Worm (Caenorhabditis elegans) whole organism, L4/young adult: ENCODE data around the gene kin-24.

ENCODE experiments used
- W03F9.2 ChIP-seq: fragments of 150-350 bp; optimal IDR thresholded peaks from 2 replicates; lab custom pipeline; 2014; ENCODE audit warnings: missing biosample characterization, missing genetic modification characterization
- dao-5 ChIP-seq: sonication (generic microtip); optimal IDR thresholded peaks from 2 replicates; lab custom pipeline; 2016; ENCODE audit warnings: missing genotype, missing genetic modification characterization, moderate library complexity, missing compliant biosample characterization
- him-1 ChIP-seq: sonication (generic microtip); optimal IDR thresholded peaks from 2 replicates; lab custom pipeline; 2016; ENCODE audit warnings: missing genotype, missing genetic modification reagents, missing genetic modification characterization, missing compliant biosample characterization

Gene kin-24

DNA sequence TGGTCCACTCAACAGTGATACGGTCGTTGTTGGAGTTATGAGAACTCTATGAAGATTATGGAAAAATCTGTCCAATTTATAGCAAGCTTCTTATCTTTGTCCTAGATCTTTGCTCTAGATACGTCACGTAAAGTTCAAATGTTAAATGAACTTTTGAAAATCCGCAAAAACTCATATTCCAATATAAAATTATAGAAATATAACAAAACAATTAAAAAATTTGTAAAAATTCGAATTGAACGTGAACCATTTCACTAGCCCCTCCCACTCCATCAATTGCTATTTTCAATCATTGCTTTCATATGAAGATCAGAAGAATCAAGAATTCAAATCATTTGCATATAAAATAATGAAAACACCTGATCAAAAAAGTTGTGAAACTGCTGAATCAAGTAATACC is 8.3 kb downstream of the kin-24 start, which contains the start of gene kin-21:
Gene kin-21, plus strand, starts transcription at position 301 of the 400 bp plus-strand sequence.
- TF ChIP-seq him-1 (no peak), dao-5 (no peak), W03F9.2 (tag; lab: Kevin White, UChicago) (no peak)

DNA sequence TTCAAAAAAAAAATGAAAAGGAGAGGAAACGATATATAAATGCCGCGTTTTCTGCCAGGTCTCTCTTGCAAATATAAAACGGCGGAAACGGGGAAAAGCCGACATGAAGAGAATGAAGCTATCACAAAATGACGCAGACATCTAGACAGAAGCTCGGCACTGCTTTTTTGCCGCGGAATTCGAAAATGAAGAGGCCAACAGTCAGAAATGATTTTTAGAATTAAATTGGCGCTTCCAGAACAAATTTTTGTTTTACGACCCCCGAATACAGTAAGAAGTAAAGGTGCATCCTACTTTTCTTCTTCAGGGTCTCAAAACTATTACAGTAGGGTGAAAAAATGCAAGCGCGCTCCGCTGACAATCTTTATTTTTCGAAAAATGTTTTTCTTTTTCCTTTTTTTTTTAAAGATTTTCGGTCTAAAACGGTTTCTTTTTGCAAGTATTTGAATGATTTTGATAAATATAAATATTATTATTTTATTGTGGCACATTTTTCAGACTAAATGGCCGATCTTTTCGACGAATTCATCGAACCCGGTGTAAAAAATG is 15.6 kb downstream of the kin-24 start, which contains the start of gene mtr-4:
Gene mtr-4, plus strand, starts transcription at position 499 of the 549 bp plus-strand sequence.
- peak; percentile 48 for TF ChIP-seq W03F9.2 (tag; lab: Kevin White, UChicago)
- no peak for TF ChIP-seq dao-5

DNA sequence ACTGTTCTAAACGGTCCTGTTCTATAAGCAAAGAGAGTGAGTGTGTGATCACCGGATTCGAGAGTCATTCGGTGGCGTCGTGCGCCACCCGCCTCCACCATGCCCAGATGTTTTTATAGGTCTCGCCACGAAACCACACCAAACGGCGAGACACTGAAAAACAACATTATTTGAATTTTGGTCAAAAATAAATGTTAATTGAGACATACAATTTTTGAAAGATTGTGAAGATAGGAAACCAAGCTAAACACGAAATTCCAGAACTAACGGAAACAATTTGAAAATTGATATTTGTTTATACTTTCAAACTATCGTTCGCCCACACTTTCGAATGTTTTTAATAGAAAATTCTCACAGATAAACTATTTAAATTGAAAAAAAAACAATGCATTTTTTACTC is 16.4 kb downstream of the kin-24 start, which contains the start of gene catp-6:
Gene catp-6, minus strand, starts transcription at position 101 of the 400 bp plus-strand sequence.
- no peak for TF ChIP-seq him-1
- TF ChIP-seq dao-5 = no peak
- TF ChIP-seq W03F9.2 (tag; lab: Kevin White, UChicago) = no peak

DNA sequence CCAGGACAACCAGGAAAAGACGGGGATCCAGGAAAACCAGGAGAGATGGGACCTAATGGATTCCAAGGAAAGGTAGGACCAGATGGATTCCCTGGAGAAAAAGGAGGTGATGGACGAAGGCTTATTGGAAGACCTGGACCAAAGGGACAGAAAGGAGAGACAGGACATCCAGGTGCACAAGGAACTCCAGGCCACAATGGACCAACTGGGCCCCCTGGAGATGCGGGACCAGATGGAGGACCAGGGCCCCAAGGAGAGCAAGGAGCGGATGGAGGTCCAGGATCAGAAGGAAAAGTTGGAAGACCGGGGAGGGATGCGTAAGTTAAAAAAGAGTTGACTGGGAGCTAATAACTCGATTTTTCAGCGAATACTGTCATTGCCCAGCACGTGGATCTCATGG is 18.3 kb downstream of the kin-24 start:
- TF ChIP-seq him-1 (no peak), W03F9.2 (tag; lab: Kevin White, UChicago) (no peak), dao-5 (no peak)

DNA sequence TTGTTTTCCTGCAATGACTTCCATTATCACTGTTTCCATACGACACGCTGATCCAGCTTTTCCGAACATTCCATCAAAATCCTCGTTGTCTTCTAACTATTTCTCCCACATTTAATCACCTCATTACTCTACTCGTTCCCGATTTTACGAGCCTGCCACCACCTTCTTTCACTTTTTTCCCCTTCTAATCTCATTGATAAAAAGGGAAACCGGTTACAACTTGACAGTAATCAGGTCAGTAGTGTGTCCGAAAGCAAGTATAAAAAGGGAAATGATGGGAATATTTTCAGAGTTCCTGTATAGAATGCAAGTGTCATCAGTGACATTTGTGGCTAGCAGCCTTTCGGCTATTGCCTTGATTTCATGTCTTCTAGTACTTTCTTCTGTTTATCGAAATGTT is 19.3 kb downstream of the kin-24 start, which contains the start of gene col-123:
Gene col-123, plus strand, starts transcription at position 301 of the 400 bp plus-strand sequence.
- TF ChIP-seq W03F9.2 (tag; lab: Kevin White, UChicago) = no peak
- no peak for TF ChIP-seq him-1
- TF ChIP-seq dao-5 = no peak

DNA sequence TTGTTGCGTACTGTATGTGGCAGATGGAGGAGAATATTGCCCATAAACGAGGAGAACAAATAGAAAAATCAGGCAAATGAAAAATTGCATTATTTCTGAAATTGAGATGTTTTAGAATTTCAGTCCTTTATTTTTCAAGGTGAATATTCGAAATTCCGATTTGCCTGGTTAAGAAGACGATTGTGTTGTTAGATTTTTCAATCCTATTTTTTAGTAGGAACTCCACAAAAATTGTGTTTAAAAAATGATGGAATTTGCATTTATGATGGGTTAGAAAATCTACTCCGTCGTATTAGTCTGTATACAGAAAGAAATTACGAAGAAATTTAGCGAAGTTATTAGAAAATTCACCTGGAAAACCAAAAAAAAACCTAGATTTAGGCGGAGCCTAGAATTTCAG is 25.5 kb downstream of the kin-24 start, which contains the start of gene egl-20:
Gene egl-20, minus strand, starts transcription at position 101 of the 400 bp plus-strand sequence.
- TF ChIP-seq W03F9.2 (tag; lab: Kevin White, UChicago) (no peak), dao-5 (no peak)

DNA sequence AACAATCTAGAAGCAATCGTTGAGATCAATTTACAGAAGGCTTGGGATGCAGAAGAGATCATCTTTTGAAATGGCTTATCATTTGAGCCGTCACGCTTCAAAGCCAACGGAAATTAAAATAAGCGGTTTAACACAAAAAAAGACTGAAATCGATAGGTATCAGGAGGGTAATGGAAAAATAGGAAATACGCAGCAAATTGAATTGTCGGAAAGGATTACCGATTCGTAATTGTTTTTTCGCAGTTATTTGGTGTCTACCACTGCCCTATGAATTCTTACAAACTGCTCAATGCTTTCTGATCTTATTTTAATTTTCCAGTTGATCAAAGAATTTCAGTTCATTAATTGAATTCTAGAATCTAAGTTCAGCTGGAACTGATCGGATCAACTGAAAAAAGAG is 29.4 kb downstream of the kin-24 start:
- TF ChIP-seq him-1 (no peak), W03F9.2 (tag; lab: Kevin White, UChicago) (no peak), dao-5 (no peak)

DNA sequence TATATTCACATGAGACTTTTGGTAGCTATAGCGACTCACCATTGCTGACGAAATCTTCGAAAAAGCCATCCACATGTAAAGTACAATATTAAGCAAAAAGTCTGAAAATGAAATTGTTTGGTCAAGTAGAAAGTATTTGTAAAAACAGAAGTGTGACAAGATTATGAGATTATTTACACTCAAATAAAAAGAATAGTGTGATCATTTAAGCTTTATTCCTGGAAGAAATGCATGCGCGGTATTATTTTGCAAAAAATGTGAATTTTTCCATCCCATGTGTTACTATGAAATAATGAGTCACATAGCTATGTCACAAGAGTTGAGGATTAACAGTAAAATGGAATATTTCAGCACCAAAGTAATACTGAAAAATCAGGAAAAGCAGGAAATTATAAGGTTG is 30.3 kb downstream of the kin-24 start, which contains the start of gene dct-15:
Gene dct-15, minus strand, starts transcription at position 101 of the 400 bp plus-strand sequence.
- no peak for TF ChIP-seq W03F9.2 (tag; lab: Kevin White, UChicago)
- no peak for TF ChIP-seq dao-5
- TF ChIP-seq him-1 = no peak

DNA sequence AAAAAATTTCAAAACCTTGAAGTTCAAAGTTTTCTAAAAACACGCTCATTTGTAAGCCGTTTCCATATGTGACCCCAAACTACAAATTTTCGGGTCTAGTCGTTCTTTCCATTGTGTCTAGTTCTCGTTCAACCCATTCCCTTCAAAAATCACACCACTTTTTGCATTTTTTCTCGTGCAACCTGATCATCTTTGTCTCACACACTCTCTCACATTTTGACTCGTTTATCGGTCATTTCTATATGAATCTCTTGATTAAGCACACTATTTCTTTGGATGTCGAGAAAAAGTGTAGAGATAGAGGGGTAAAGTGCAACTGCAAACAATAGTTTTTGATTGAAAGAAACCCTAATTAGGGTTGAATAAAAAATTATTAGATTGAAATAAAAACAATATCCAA is 37.3 kb downstream of the kin-24 start:
- TF ChIP-seq W03F9.2 (tag; lab: Kevin White, UChicago) (peak; percentile 25), him-1 (no peak)

DNA sequence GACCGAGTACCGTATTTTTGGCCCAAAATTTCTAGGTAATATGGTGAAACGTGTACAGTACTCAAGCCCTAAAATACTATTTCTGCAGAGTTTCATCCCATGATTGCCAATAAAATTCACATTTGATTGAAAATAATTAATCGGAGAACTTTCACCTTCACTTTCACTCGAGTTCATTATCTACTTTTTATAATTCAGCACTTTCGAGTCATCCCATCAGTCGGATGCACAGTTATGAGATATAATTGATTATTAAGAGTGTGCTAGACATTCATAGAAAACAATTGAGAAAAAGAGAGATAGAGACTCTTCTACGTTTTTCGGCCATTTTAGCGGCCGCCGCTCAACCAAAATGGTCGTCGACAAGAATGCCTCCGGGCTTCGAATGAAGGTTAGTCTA is 38.2 kb downstream of the kin-24 start, which contains the start of gene fat-3:
Gene fat-3, plus strand, starts transcription at position 313 of the 400 bp plus-strand sequence.
- no peak for TF ChIP-seq dao-5
- no peak for TF ChIP-seq him-1
- no peak for TF ChIP-seq W03F9.2 (tag; lab: Kevin White, UChicago)

DNA sequence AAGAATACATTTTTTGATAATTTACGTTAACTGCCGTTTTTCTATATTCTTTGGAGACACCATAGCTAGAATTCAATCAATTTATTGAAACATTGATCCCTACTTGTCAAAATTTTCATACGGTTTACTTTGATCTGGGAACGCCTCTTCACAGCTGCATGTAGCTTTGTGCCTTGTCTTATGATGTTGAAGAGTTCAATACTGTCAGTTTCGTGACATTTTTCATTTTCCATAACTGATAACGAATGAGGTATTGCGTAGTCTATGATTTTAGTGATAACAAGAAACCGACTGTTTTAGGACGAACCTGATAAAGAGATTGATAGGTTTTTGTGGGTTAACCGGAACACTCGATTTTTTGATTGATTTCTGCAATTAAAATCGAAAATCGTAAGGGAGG is 39.5 kb downstream of the kin-24 start:
- TF ChIP-seq him-1 = no peak
- no peak for TF ChIP-seq dao-5
- peak; percentile 2 for TF ChIP-seq W03F9.2 (tag; lab: Kevin White, UChicago)

DNA sequence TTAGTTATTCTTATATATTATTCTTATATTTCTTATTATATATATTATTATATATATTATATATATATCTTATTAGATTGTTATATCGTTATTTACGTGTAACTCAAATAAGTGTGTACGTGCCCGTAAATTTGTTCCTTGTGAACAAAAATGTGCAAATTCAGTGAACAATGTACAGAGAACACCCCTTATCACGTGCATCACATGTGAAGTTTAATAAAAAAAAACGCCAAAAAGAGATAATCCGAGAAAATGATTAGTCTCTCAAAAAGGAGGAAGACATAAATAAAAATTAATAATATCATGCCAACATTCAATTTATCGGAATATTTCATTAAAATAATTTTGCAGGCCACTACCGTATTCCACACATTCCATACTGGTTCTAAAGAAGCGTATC is 41.2 kb downstream of the kin-24 start:
- no peak for TF ChIP-seq dao-5
- no peak for TF ChIP-seq W03F9.2 (tag; lab: Kevin White, UChicago)
- TF ChIP-seq him-1 = no peak

DNA sequence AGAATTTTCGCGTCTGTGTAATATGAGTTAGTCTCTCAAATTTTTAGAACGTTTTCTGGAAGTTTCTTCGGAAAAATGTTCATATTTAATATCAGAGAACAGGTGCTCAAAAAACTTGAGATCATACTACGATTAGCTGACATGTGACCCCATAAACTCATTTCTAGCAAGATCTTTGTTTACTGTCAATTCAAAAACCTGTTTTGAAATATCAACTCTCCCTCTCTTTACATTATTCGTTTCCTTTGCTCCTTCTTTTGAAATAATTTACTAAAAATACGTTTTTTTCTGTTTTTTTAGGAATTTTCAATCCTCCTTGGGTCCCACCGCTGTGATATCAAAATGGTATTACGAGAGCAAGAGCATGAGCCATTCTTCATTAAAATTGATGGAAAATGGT is 41.8 kb downstream of the kin-24 start, which contains the start of gene fat-4:
Gene fat-4, plus strand, starts transcription at position 301 of the 400 bp plus-strand sequence.
- TF ChIP-seq dao-5 = no peak
- no peak for TF ChIP-seq him-1
- no peak for TF ChIP-seq W03F9.2 (tag; lab: Kevin White, UChicago)

DNA sequence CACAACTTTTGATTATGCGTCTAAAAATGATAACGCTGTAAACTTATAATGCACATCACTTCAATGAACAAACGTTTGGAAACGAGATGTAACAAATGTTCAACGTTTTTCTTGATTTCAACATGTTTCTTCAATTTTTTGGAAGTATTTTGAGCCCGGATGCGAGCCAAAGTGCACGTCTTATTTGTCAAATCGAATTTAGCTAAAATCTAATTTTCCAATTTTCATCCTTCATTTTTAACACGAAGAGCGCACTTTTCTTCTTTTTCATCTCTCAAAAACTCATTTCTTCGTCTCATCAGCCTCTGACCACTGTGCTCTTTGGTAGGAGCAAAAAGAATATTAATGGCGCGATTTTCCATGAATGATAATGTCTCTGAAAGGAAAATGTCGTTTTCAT is 42.6 kb downstream of the kin-24 start:
- TF ChIP-seq W03F9.2 (tag; lab: Kevin White, UChicago) (no peak), dao-5 (no peak), him-1 (no peak)

DNA sequence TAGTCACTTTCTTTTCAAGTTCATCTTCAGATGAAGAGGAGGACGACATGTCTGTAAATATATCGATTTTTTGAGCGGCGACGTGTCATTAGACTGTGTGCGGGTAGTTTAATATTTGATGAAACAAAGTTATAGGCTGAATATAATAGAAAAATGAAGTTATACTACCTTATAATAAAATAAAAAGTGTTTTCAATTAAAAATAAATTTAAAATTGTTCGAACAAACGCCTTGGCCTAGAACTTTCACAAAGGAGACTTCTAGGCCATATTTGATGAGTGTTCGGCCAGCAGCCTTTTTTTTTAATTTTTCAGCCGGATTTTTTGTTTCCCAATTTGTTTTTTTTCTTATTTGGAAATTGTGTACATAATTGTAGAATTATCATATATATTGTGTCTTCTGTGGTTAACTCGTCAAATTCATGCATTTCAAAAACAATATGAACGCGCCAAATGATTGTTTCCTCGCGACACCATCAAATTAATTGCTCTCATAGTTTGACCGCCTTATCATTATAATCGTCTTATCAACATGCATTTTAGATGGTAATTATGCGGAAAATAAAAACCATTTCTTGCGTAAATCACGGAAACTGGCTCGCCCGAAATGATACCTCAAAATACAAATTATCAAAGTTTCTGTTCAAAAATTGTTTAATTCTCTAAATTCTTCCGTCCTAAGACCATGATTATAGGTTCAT is 43.4 kb downstream of the kin-24 start, which contains the start of gene T13F2.2:
Gene T13F2.2, minus strand, starts transcription at position 51 of the 700 bp plus-strand sequence.
- TF ChIP-seq dao-5 (no peak), W03F9.2 (tag; lab: Kevin White, UChicago) (no peak), him-1 (no peak)
